Worm (Caenorhabditis elegans) whole organism, early embryonic: ENCODE data around the gene Y62E10A.3.

Experiments used
- scrt-1 ChIP-seq: fragments of 200-800 bp; sonication (Bioruptor generic); IDR thresholded peaks from 2 replicates; pipeline ENCODE4 v1.3.6; 2022; ENCODE audit warnings: missing genetic modification characterization, missing compliant biosample characterization
- tra-4 ChIP-seq: sonication (generic microtip); optimal IDR thresholded peaks from 2 replicates; lab custom pipeline; 2017; ENCODE audit warnings: missing genetic modification characterization, missing compliant biosample characterization

ce11 chrIV:13334287-13334686, 25.8 kb downstream of the Y62E10A.3 start:
- no peak for TF ChIP-seq scrt-1
- TF ChIP-seq tra-4, result no peak
